Worm (Caenorhabditis elegans) whole organism, L4 larva: ENCODE data around the gene C41G6.12.
"Not testable (repeated sequence)": the region's sequence is repeated elsewhere in the genome, so short reads cannot be mapped to it uniquely, and the experiment has no call there.

ENCODE experiments used
- ZK546.5 ChIP-seq, 2 experiments: sonication (generic microtip); optimal IDR thresholded peaks; 2 replicates each; lab custom pipeline; 2017; ENCODE audit warnings: missing biosample characterization in 2 of 2, missing genetic modification characterization in 2 of 2
- aly-2 ChIP-seq: sonication (generic microtip); optimal IDR thresholded peaks from 2 replicates; lab custom pipeline; 2018; ENCODE audit warnings: missing biosample characterization, missing genetic modification characterization
- ama-1 ChIP-seq: fragments of 150-350 bp; optimal IDR thresholded peaks from 2 replicates; lab custom pipeline; 2014; ENCODE audit warnings: inconsistent platforms, mixed read lengths
- attf-4 ChIP-seq: sonication (generic microtip); optimal IDR thresholded peaks from 3 replicates; lab custom pipeline; 2017; ENCODE audit warnings: missing biosample characterization, missing genetic modification characterization
- ceh-82 ChIP-seq: sonication (generic microtip); optimal IDR thresholded peaks from 2 replicates; lab custom pipeline; 2017; ENCODE audit warnings: missing biosample characterization, missing genetic modification characterization
- dpl-1 ChIP-seq: fragments of 150-350 bp; optimal IDR thresholded peaks from 2 replicates; lab custom pipeline; 2014; ENCODE audit warnings: missing biosample characterization, missing genetic modification reagents, missing genetic modification characterization
- lin-38 ChIP-seq: fragments of 200-800 bp; sonication (Bioruptor generic); IDR thresholded peaks from 2 replicates; pipeline ENCODE4 v1.3.6; 2022; ENCODE audit warnings: missing genetic modification reagents, missing genetic modification characterization, missing compliant biosample characterization
- lin-39 ChIP-seq: fragments of 150-350 bp; optimal IDR thresholded peaks from 2 replicates; lab custom pipeline; 2014; ENCODE audit warnings: missing biosample characterization, missing genetic modification reagents, missing genetic modification characterization
- lsy-2 ChIP-seq, 2 experiments: fragments of 150-350 bp in 1 of 2; sonication (generic microtip) in 1 of 2; optimal IDR thresholded peaks; 2 replicates each; lab custom pipeline; 2014 to 2017; ENCODE audit warnings: missing biosample characterization in 2 of 2, missing genetic modification characterization in 2 of 2
- nhr-28 ChIP-seq: fragments of 150-350 bp; optimal IDR thresholded peaks from 2 replicates; lab custom pipeline; 2014; ENCODE audit warnings: missing biosample characterization, missing genetic modification characterization
- pha-4 ChIP-seq, 2 experiments: fragments of 150-350 bp in 1 of 2; fragments of 200-800 bp in 1 of 2; sonication (Bioruptor generic) in 1 of 2; IDR thresholded peaks in 1 of 2; optimal IDR thresholded peaks in 1 of 2; 2 replicates each; pipeline versions ENCODE4 v1.3.6 to Lab custom; 2014 to 2022; ENCODE audit warnings: missing genetic modification characterization in 2 of 2, missing genetic modification reagents in 2 of 2, missing biosample characterization in 1 of 2, missing compliant biosample characterization in 1 of 2
- pqm-1 ChIP-seq: sonication (generic microtip); optimal IDR thresholded peaks from 2 replicates; lab custom pipeline; 2017; ENCODE audit warnings: missing biosample characterization, missing genetic modification characterization
- skn-1 ChIP-seq: fragments of 150-350 bp; optimal IDR thresholded peaks from 2 replicates; lab custom pipeline; 2014; ENCODE audit warnings: missing biosample characterization, missing genetic modification characterization
- ztf-7 ChIP-seq: fragments of 150-350 bp; optimal IDR thresholded peaks from 2 replicates; lab custom pipeline; 2014; ENCODE audit warnings: missing biosample characterization, missing genetic modification characterization

ce11 chrV:15207681-15208080 lies at the start of gene C41G6.12:
- TF ChIP-seq attf-4 (tag; lab: Kevin White, UChicago); lin-39; pqm-1; nhr-28; ama-1 (lab: Kevin White, UChicago); pha-4 (GFP tag; IDR thresholded peaks at IDR 0.05; lab: Robert Waterston, UW); pha-4 (tag; optimal IDR thresholded peaks at IDR 0.05; lab: Kevin White, UChicago); aly-2 (tag; lab: Kevin White, UChicago); lsy-2 (tag; optimal IDR thresholded peaks at IDR 0.05; lab: Kevin White, UChicago); lin-38 (GFP tag; lab: Robert Waterston, UW); ZK546.5 (tag; optimal IDR thresholded peaks at IDR 0.05; lab: Kevin White, UChicago); ceh-82 (tag; lab: Kevin White, UChicago); ztf-7 (tag; lab: Kevin White, UChicago); skn-1 (tag; lab: Kevin White, UChicago); dpl-1 (GFP tag; lab: Kevin White, UChicago): not testable (repeated sequence)
